Worm (Caenorhabditis elegans) whole organism, late embryonic: ENCODE measurements around the gene klp-18.

ENCODE experiments used
- Y22D7AL.16 ChIP-seq: sonication (generic microtip); optimal IDR thresholded peaks from 2 replicates; lab custom pipeline; 2016; ENCODE audit warnings: missing genetic modification characterization, missing compliant biosample characterization
- dmd-4 ChIP-seq: sonication (generic microtip); optimal IDR thresholded peaks from 2 replicates; lab custom pipeline; 2016; ENCODE audit warnings: borderline replicate concordance, missing genetic modification characterization, missing compliant biosample characterization
- hlh-8 ChIP-seq: sonication (generic microtip); optimal IDR thresholded peaks from 2 replicates; lab custom pipeline; 2016; ENCODE audit warnings: missing genotype, missing genetic modification characterization, missing compliant biosample characterization
- pag-3 ChIP-seq: sonication (generic microtip); optimal IDR thresholded peaks from 2 replicates; lab custom pipeline; 2016; ENCODE audit warnings: missing compliant biosample characterization, missing genetic modification characterization, borderline replicate concordance
- unc-42 ChIP-seq: sonication (generic microtip); optimal IDR thresholded peaks from 2 replicates; lab custom pipeline; 2016; ENCODE audit warnings: missing genotype, missing genetic modification characterization, missing compliant biosample characterization

DNA sequence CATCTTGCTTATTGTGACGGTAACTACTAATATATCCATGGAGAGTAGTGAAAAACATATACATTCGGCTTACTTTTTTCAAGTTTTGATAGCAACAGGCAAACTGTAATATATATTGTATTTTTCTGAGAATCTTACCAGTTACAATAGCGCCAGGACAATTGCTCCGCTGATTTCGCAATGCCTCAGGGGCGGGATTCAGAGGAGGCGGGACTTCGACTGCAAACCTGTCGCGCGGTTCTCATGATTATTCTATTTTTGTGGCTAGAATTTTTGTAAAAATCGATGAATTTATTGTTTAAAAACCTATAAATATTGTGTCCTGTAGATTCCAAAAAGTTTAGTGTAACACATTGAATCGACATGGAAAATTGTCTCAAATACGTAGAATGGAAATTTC lies 9.0 kb upstream of the klp-18 start:
- no peak for TF ChIP-seq Y22D7AL.16 (tag; lab: Kevin White, UChicago)
- TF ChIP-seq hlh-8: no peak
- no peak for TF ChIP-seq pag-3
- no peak for TF ChIP-seq dmd-4 (tag; lab: Kevin White, UChicago)
- no peak for TF ChIP-seq unc-42 (tag; lab: Kevin White, UChicago)
